Fruit fly (Drosophila melanogaster) whole organism, pupa: Measurements from ENCODE around the gene CG31220.
A peak's percentile ranks its signal among the peaks of the same experiment; 100 is the strongest.

Source experiments
- CG10348 ChIP-seq: fragments of 200-800 bp; sonication (Bioruptor generic); IDR thresholded peaks from 2 replicates; pipeline ENCODE4 v1.3.6; 2022; ENCODE audit warnings: missing biosample characterization, missing genetic modification characterization
- CG12605 ChIP-seq: fragments of 200-800 bp; sonication (Bioruptor generic); IDR thresholded peaks from 2 replicates; pipeline ENCODE4 v1.3.6; 2022; ENCODE audit warnings: missing biosample characterization, missing genetic modification characterization
- CG13204 ChIP-seq: fragments of 200-800 bp; sonication (Bioruptor generic); optimal IDR thresholded peaks from 2 replicates; lab custom pipeline; 2018; ENCODE audit warnings: missing biosample characterization, mild to moderate bottlenecking, missing genetic modification characterization, moderate library complexity
- CG14655 ChIP-seq: fragments of 200-800 bp; sonication (Bioruptor generic); optimal IDR thresholded peaks from 3 replicates; lab custom pipeline; 2017; ENCODE audit warnings: mild to moderate bottlenecking, missing biosample characterization, missing genetic modification reagents, missing genetic modification characterization
- CG15710 ChIP-seq: fragments of 200-800 bp; sonication (Bioruptor generic); optimal IDR thresholded peaks from 2 replicates; lab custom pipeline; 2018; ENCODE audit warnings: missing biosample characterization, mild to moderate bottlenecking, missing genetic modification characterization, moderate library complexity
- CG17806 ChIP-seq: fragments of 200-800 bp; sonication (Bioruptor generic); optimal IDR thresholded peaks from 2 replicates; lab custom pipeline; 2018; ENCODE audit warnings: missing biosample characterization, mild to moderate bottlenecking, missing genetic modification characterization, moderate library complexity
- CG32121 ChIP-seq: fragments of 200-800 bp; sonication (Bioruptor generic); IDR thresholded peaks from 2 replicates; pipeline ENCODE4 v1.3.6; 2022; ENCODE audit warnings: missing biosample characterization, missing genetic modification characterization
- CG34367 ChIP-seq: fragments of 200-800 bp; sonication (Bioruptor generic); optimal IDR thresholded peaks from 2 replicates; lab custom pipeline; 2018; ENCODE audit warnings: missing biosample characterization, mild to moderate bottlenecking, missing genetic modification characterization
- CG4496 ChIP-seq: fragments of 200-800 bp; sonication (Bioruptor generic); IDR thresholded peaks from 3 replicates; pipeline ENCODE4 v1.3.6; 2022; ENCODE audit warnings: missing biosample characterization, missing genetic modification characterization
- CG8159 ChIP-seq: fragments of 200-800 bp; sonication (Bioruptor generic); optimal IDR thresholded peaks from 3 replicates; lab custom pipeline; 2018; ENCODE audit warnings: missing biosample characterization, mild to moderate bottlenecking, missing genetic modification characterization, moderate library complexity
- CG8301 ChIP-seq: fragments of 200-800 bp; sonication (Bioruptor generic); optimal IDR thresholded peaks from 2 replicates; lab custom pipeline; 2018; ENCODE audit warnings: missing biosample characterization, mild to moderate bottlenecking, missing genetic modification characterization
- CG9948 ChIP-seq: fragments of 200-800 bp; sonication (Bioruptor generic); optimal IDR thresholded peaks from 2 replicates; lab custom pipeline; 2018; ENCODE audit warnings: missing biosample characterization, mild to moderate bottlenecking, missing genetic modification characterization, moderate library complexity
- D1 ChIP-seq: fragments of 200-800 bp; sonication (Bioruptor generic); optimal IDR thresholded peaks from 2 replicates; lab custom pipeline; 2018; ENCODE audit warnings: missing biosample characterization, mild to moderate bottlenecking, missing genetic modification characterization, moderate library complexity
- EcR ChIP-seq: fragments of 200-800 bp; sonication (Bioruptor generic); optimal IDR thresholded peaks from 3 replicates; lab custom pipeline; 2019; ENCODE audit warnings: missing biosample characterization, missing genetic modification characterization, mild to moderate bottlenecking, moderate library complexity, missing genetic modification reagents
- Ets98B ChIP-seq: fragments of 200-800 bp; sonication (Bioruptor generic); IDR thresholded peaks from 2 replicates; pipeline ENCODE4 v1.3.6; 2022; ENCODE audit warnings: missing biosample characterization, missing genetic modification characterization
- Pif1A ChIP-seq: fragments of 200-800 bp; sonication (Bioruptor generic); optimal IDR thresholded peaks from 3 replicates; lab custom pipeline; 2016; ENCODE audit warnings: missing biosample characterization, missing genetic modification characterization
- Pif1B ChIP-seq: fragments of 200-800 bp; sonication (Bioruptor generic); optimal IDR thresholded peaks from 3 replicates; lab custom pipeline; 2016; ENCODE audit warnings: missing biosample characterization, missing genetic modification characterization
- Snoo ChIP-seq: fragments of 200-800 bp; sonication (Bioruptor generic); optimal IDR thresholded peaks from 3 replicates; lab custom pipeline; 2017; ENCODE audit warnings: missing biosample characterization, mild to moderate bottlenecking, missing genetic modification characterization, inconsistent platforms
- fd96Ca ChIP-seq: fragments of 200-800 bp; sonication (Bioruptor generic); IDR thresholded peaks from 3 replicates; pipeline ENCODE4 v1.3.6; 2022; ENCODE audit warnings: missing biosample characterization, missing genetic modification characterization
- gl ChIP-seq: fragments of 200-800 bp; sonication (Bioruptor generic); optimal IDR thresholded peaks from 2 replicates; lab custom pipeline; 2018; ENCODE audit warnings: missing biosample characterization, mild to moderate bottlenecking, missing genetic modification characterization
- rn ChIP-seq: fragments of 200-800 bp; sonication (Bioruptor generic); IDR thresholded peaks from 2 replicates; pipeline ENCODE4 v1.3.6; 2022; ENCODE audit warnings: missing biosample characterization, missing genetic modification characterization

CG31220 gene

dm6 chr3R:19672136-19672535, 23.8 kb downstream of the CG31220 start:
- TF ChIP-seq CG9948 (tag; lab: Kevin White, UChicago) (no peak), CG4496 (GFP tag; lab: Robert Waterston, UW) (no peak), CG15710 (tag; lab: Kevin White, UChicago) (no peak), Ets98B (GFP tag; lab: Robert Waterston, UW) (no peak), EcR (no peak), gl (tag; lab: Kevin White, UChicago) (no peak)

dm6 chr3R:19672905-19673304, 24.6 kb downstream of the CG31220 start:
- TF ChIP-seq CG32121 (GFP tag; lab: Robert Waterston, UW), result no peak; the same call in 1 of the 2 replicates
- no peak for TF ChIP-seq EcR
- peak; percentile 24 for TF ChIP-seq Pif1A (GFP tag; lab: Kevin White, UChicago)
- TF ChIP-seq D1, result no peak
- no peak for TF ChIP-seq CG9948 (tag; lab: Kevin White, UChicago)
- TF ChIP-seq CG15710 (tag; lab: Kevin White, UChicago), result peak; percentile 20
- no peak for TF ChIP-seq CG34367
- no peak for TF ChIP-seq fd96Ca (GFP tag; lab: Robert Waterston, UW)
- TF ChIP-seq CG8301 (tag; lab: Kevin White, UChicago), result no peak
- peak; percentile 29 for TF ChIP-seq CG8159 (tag; lab: Kevin White, UChicago)

dm6 chr3R:19679832-19680231, 31.5 kb downstream of the CG31220 start:
- TF ChIP-seq CG14655 (GFP tag; lab: Kevin White, UChicago) (no peak), CG12605 (GFP tag; lab: Robert Waterston, UW) (no peak), fd96Ca (GFP tag; lab: Robert Waterston, UW) (no peak), CG34367 (no peak), CG15710 (tag; lab: Kevin White, UChicago) (no peak), rn (GFP tag; lab: Robert Waterston, UW) (no peak), CG17806 (no peak), CG8301 (tag; lab: Kevin White, UChicago) (no peak), CG8159 (tag; lab: Kevin White, UChicago) (no peak), D1 (no peak)

- TF ChIP-seq CG9948 (tag; lab: Kevin White, UChicago), result no peak
- no peak for TF ChIP-seq fd96Ca (GFP tag; lab: Robert Waterston, UW)
- no peak for TF ChIP-seq Pif1B
- TF ChIP-seq CG14655 (GFP tag; lab: Kevin White, UChicago), result no peak
- no peak for TF ChIP-seq Pif1A (GFP tag; lab: Kevin White, UChicago)
- TF ChIP-seq Snoo (tag; lab: Kevin White, UChicago), result no peak
- TF ChIP-seq CG8159 (tag; lab: Kevin White, UChicago), result no peak
- no peak for TF ChIP-seq CG4496 (GFP tag; lab: Robert Waterston, UW)
- no peak for TF ChIP-seq CG13204 (GFP tag; lab: Kevin White, UChicago)
- no peak for TF ChIP-seq gl (tag; lab: Kevin White, UChicago)
- no peak for TF ChIP-seq rn (GFP tag; lab: Robert Waterston, UW)
- TF ChIP-seq CG15710 (tag; lab: Kevin White, UChicago), result no peak
- TF ChIP-seq EcR, result no peak
- no peak for TF ChIP-seq Ets98B (GFP tag; lab: Robert Waterston, UW)
- TF ChIP-seq CG17806, result no peak
- TF ChIP-seq CG8301 (tag; lab: Kevin White, UChicago), result no peak
- TF ChIP-seq CG12605 (GFP tag; lab: Robert Waterston, UW), result no peak
- TF ChIP-seq D1, result no peak
- TF ChIP-seq CG34367, result no peak
- no peak for TF ChIP-seq CG10348
Observed at dm6 chr3R:19682424-19682823, 34.1 kb downstream of the CG31220 start.
